Fruit fly (Drosophila melanogaster): ENCODE measurements around the gene Gagr.

Gagr gene

DNA sequence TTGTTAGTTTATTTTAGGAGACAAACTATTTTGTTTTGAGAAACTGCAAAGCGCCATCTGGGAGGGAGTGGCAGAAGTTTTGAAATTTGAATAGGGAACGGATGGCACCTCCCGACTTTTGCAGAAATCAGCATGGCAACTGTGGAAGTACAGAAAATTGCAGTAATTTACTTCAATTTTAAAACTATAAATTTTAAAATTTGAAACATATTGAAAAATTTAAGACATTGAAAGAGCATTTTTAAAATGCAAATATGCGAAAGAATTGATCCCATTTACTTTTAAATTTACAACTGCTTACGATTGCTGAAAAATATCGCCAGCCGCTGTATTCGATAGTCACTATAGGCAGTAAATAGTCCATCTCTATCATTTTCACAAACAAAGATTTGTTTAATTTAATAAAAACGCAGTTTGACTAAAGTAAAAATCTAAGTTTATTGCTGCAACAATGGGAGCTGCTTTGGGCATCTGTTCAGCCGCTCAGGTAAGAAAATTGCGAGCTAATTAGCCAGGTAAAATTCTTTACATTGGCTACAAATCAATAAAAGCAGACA lies 18.1 kb downstream of the Gagr start, which contains the start of gene Serinc (continued):
- TF ChIP-seq YL-1 (GFP tag; optimal IDR thresholded peaks at IDR 0.05) (peak; percentile 81), slbo (GFP tag; IDR thresholded peaks at IDR 0.05) (peak; percentile 70), CG14965 (GFP tag; optimal IDR thresholded peaks at IDR 0.05; ENCODE audit: borderline replicate concordance) (peak; percentile 99), CG18599 (GFP tag; optimal IDR thresholded peaks at IDR 0.05) (no peak), CG14050 (GFP tag; IDR thresholded peaks at IDR 0.05) (peak; percentile 20; the same call in 1 of the 3 replicates), CG14667 (GFP tag; IDR thresholded peaks at IDR 0.05) (0 out of 2 replicates have a peak, but pooled peaks have one; percentile 21), E2f1 (GFP tag; IDR thresholded peaks at IDR 0.05) (0 out of 2 replicates have a peak, but pooled peaks have one; percentile 33), D (optimal IDR thresholded peaks at IDR 0.05) (no peak), D (GFP tag; optimal IDR thresholded peaks at IDR 0.05) (peak; percentile 33), dm (GFP tag; optimal IDR thresholded peaks at IDR 0.05) (peak; percentile 49), CG17186 (GFP tag; optimal IDR thresholded peaks at IDR 0.05) (peak; percentile 66), pho (GFP tag; optimal IDR thresholded peaks at IDR 0.05) (peak; percentile 45), CG15696 (tag; optimal IDR thresholded peaks at IDR 0.05) (peak; percentile 73), sob (GFP tag; IDR thresholded peaks at IDR 0.05) (peak; percentile 72), br (optimal IDR thresholded peaks at IDR 0.05) (no peak), CG12391 (tag; optimal IDR thresholded peaks at IDR 0.05) (peak; percentile 78), CG14710 (tag; optimal IDR thresholded peaks at IDR 0.05) (peak; percentile 86), tin (GFP tag; optimal IDR thresholded peaks at IDR 0.05) (peak; percentile 73), CG42726 (GFP tag; IDR thresholded peaks at IDR 0.05; ENCODE audit: partially characterized antibody) (peak; percentile 95), Mes4 (GFP tag; optimal IDR thresholded peaks at IDR 0.05) (peak; percentile 59), ind (GFP tag; optimal IDR thresholded peaks at IDR 0.05) (peak; percentile 59), Adf1 (GFP tag; IDR thresholded peaks at IDR 0.05) (no peak), tup (GFP tag; optimal IDR thresholded peaks at IDR 0.05) (no peak), CG8478 (optimal IDR thresholded peaks at IDR 0.05) (no peak), CG18011 (GFP tag; optimal IDR thresholded peaks at IDR 0.05) (no peak), Bgb (GFP tag; IDR thresholded peaks at IDR 0.05; ENCODE audit: partially characterized antibody) (peak; percentile 98), prd (optimal IDR thresholded peaks at IDR 0.05) (no peak), prd (GFP tag; IDR thresholded peaks at IDR 0.05) (peak; percentile 59; the same call in 2 of the 3 replicates), otp (GFP tag; IDR thresholded peaks at IDR 0.05) (no peak), Lim3 (GFP tag; IDR thresholded peaks at IDR 0.05) (no peak), CG7963 (GFP tag; IDR thresholded peaks at IDR 0.05; ENCODE audit: partially characterized antibody) (peak; percentile 95), Drgx (GFP tag; IDR thresholded peaks at IDR 0.05) (no peak), exex (tag; optimal IDR thresholded peaks at IDR 0.05) (peak; percentile 15), chinmo (GFP tag; IDR thresholded peaks at IDR 0.05; ENCODE audit: partially characterized antibody) (peak; percentile 92; the same call in 3 of the 4 replicates), ara (GFP tag; IDR thresholded peaks at IDR 0.05) (peak; percentile 44; the same call in 1 of the 2 replicates), jing (GFP tag; optimal IDR thresholded peaks at IDR 0.05) (no peak), CG9609 (GFP tag; optimal IDR thresholded peaks at IDR 0.05) (peak; percentile 33), CG13894 (tag; optimal IDR thresholded peaks at IDR 0.05) (no peak), CG33557 (GFP tag; optimal IDR thresholded peaks at IDR 0.05) (peak; percentile 42), wor (GFP tag; IDR thresholded peaks at IDR 0.05) (no peak; the same call in 1 of the 2 replicates), Oaz (GFP tag; IDR thresholded peaks at IDR 0.05) (no peak), repo (GFP tag; optimal IDR thresholded peaks at IDR 0.05) (no peak), CG3407 (GFP tag; optimal IDR thresholded peaks at IDR 0.05) (peak; percentile 56), CG10147 (GFP tag; optimal IDR thresholded peaks at IDR 0.05) (peak; percentile 57), CG2129 (GFP tag; IDR thresholded peaks at IDR 0.05; ENCODE audit: partially characterized antibody) (peak; percentile 98), ranshi (GFP tag; IDR thresholded peaks at IDR 0.05) (0 out of 2 replicates have a peak, but pooled peaks have one; percentile 42), CG13624 (GFP tag; optimal IDR thresholded peaks at IDR 0.05) (peak; percentile 68), az2 (GFP tag; optimal IDR thresholded peaks at IDR 0.05) (peak; percentile 53), Stat92E (GFP tag; optimal IDR thresholded peaks at IDR 0.05) (peak in 1 of 3 experiments; percentile 57), Dek (tag; optimal IDR thresholded peaks at IDR 0.05) (peak; percentile 25)

All from whole organism, embryonic.